Fruit fly (Drosophila melanogaster) whole organism, embryonic: ENCODE results near the gene VhaAC45RP.
A peak's percentile ranks its signal among the peaks of the same experiment; 100 is the strongest.

Experiments used
- Asciz ChIP-seq: fragments of 200-800 bp; sonication (Bioruptor generic); optimal IDR thresholded peaks from 2 replicates; lab custom pipeline; 2017; ENCODE audit warnings: missing biosample characterization, mild to moderate bottlenecking, missing genetic modification characterization, missing genetic modification reagents
- Bteb2 ChIP-seq: fragments of 200-800 bp; sonication (Bioruptor generic); optimal IDR thresholded peaks from 2 replicates; lab custom pipeline; 2016; ENCODE audit warnings: missing biosample characterization, missing genetic modification characterization
- CG10366 ChIP-seq: fragments of 200-800 bp; sonication (Bioruptor generic); IDR thresholded peaks from 2 replicates; pipeline ENCODE4 v1.3.6; 2022; ENCODE audit warnings: missing biosample characterization, missing genetic modification characterization
- CG11085 ChIP-seq: fragments of 200-800 bp; sonication (Bioruptor generic); IDR thresholded peaks from 2 replicates; pipeline ENCODE4 v1.3.6; 2022; ENCODE audit warnings: missing biosample characterization, missing genetic modification characterization
- CG11398 ChIP-seq: fragments of 200-800 bp; sonication (Bioruptor generic); optimal IDR thresholded peaks from 2 replicates; lab custom pipeline; 2016; ENCODE audit warnings: missing biosample characterization, missing genetic modification characterization
- CG11696 ChIP-seq: fragments of 200-800 bp; sonication (Bioruptor generic); IDR thresholded peaks from 2 replicates; pipeline ENCODE4 v1.3.6; 2022; ENCODE audit warnings: missing biosample characterization, missing genetic modification characterization
- CG1233 ChIP-seq: fragments of 200-800 bp; sonication (Bioruptor generic); optimal IDR thresholded peaks from 4 replicates; lab custom pipeline; 2018; ENCODE audit warnings: missing biosample characterization, mild to moderate bottlenecking, missing genetic modification characterization
- CG12391 ChIP-seq: fragments of 200-800 bp; sonication (Bioruptor generic); optimal IDR thresholded peaks from 3 replicates; lab custom pipeline; 2018; ENCODE audit warnings: missing biosample characterization, mild to moderate bottlenecking, missing genetic modification characterization, moderate library complexity
- CG13123 ChIP-seq: fragments of 200-800 bp; sonication (Bioruptor generic); optimal IDR thresholded peaks from 2 replicates; lab custom pipeline; 2016; ENCODE audit warnings: missing biosample characterization, missing genetic modification characterization
- CG17568 ChIP-seq: fragments of 200-800 bp; sonication (Bioruptor generic); optimal IDR thresholded peaks from 2 replicates; lab custom pipeline; 2018; ENCODE audit warnings: missing biosample characterization, mild to moderate bottlenecking, missing genetic modification characterization, moderate library complexity
- CG2678 ChIP-seq: fragments of 200-800 bp; sonication (Bioruptor generic); optimal IDR thresholded peaks from 3 replicates; lab custom pipeline; 2019; ENCODE audit warnings: missing biosample characterization, mild to moderate bottlenecking, missing genetic modification characterization, moderate library complexity
- CG2712 ChIP-seq: fragments of 200-800 bp; optimal IDR thresholded peaks from 3 replicates; lab custom pipeline; 2019; ENCODE audit warnings: missing biosample characterization, mild to moderate bottlenecking, missing genetic modification characterization, moderate library complexity
- CG2875 ChIP-seq: fragments of 200-800 bp; sonication (Bioruptor generic); optimal IDR thresholded peaks from 2 replicates; lab custom pipeline; 2017; ENCODE audit warnings: missing biosample characterization, mild to moderate bottlenecking, missing genetic modification characterization, missing genetic modification reagents
- CG6254 ChIP-seq: fragments of 200-800 bp; sonication (Bioruptor generic); optimal IDR thresholded peaks from 3 replicates; lab custom pipeline; 2017; ENCODE audit warnings: mild to moderate bottlenecking, missing biosample characterization, missing genetic modification reagents, missing genetic modification characterization
- CG9609 ChIP-seq: fragments of 200-800 bp; sonication (Bioruptor generic); optimal IDR thresholded peaks from 3 replicates; lab custom pipeline; 2016; ENCODE audit warnings: missing biosample characterization, missing genetic modification characterization
- CG9797 ChIP-seq: fragments of 200-800 bp; sonication (Bioruptor generic); optimal IDR thresholded peaks from 3 replicates; lab custom pipeline; 2018; ENCODE audit warnings: missing biosample characterization, mild to moderate bottlenecking, missing genetic modification characterization
- Chrac-16 ChIP-seq: fragments of 200-800 bp; sonication (Bioruptor generic); optimal IDR thresholded peaks from 3 replicates; lab custom pipeline; 2016; ENCODE audit warnings: missing biosample characterization, missing genetic modification characterization
- CrebB ChIP-seq: fragments of 200-800 bp; sonication (Bioruptor generic); optimal IDR thresholded peaks from 3 replicates; lab custom pipeline; 2018; ENCODE audit warnings: missing biosample characterization, mild to moderate bottlenecking, missing genetic modification characterization
- ERR ChIP-seq: fragments of 200-800 bp; sonication (Bioruptor generic); optimal IDR thresholded peaks from 2 replicates; lab custom pipeline; 2016; ENCODE audit warnings: missing biosample characterization, missing genetic modification characterization
- Fer3 ChIP-seq: fragments of 200-800 bp; sonication (Bioruptor generic); optimal IDR thresholded peaks from 2 replicates; lab custom pipeline; 2018; ENCODE audit warnings: missing biosample characterization, mild to moderate bottlenecking, missing genetic modification characterization, moderate library complexity
- Hr51 ChIP-seq, 2 experiments: fragments of 200-800 bp; sonication (Bioruptor generic); optimal IDR thresholded peaks; 2 replicates in 1 of 2; 3 replicates in 1 of 2; lab custom pipeline; 2016 to 2018; ENCODE audit warnings: missing biosample characterization in 2 of 2, missing genetic modification characterization in 2 of 2, mild to moderate bottlenecking in 1 of 2, moderate library complexity in 1 of 2
- Lhr ChIP-seq: fragments of 200-800 bp; sonication (Bioruptor generic); optimal IDR thresholded peaks from 3 replicates; lab custom pipeline; 2017; ENCODE audit warnings: mild to moderate bottlenecking, missing biosample characterization, missing genetic modification reagents, missing genetic modification characterization
- Mrtf ChIP-seq: fragments of 200-800 bp; sonication (Bioruptor generic); IDR thresholded peaks from 3 replicates; pipeline ENCODE4 v1.3.6; 2022; ENCODE audit warnings: missing biosample characterization, missing genetic modification characterization
- Myb ChIP-seq: fragments of 200-800 bp; sonication (Bioruptor generic); optimal IDR thresholded peaks from 2 replicates; lab custom pipeline; 2016; ENCODE audit warnings: missing biosample characterization, missing genetic modification characterization
- NC2β ChIP-seq: fragments of 200-800 bp; sonication (Bioruptor generic); optimal IDR thresholded peaks from 2 replicates; lab custom pipeline; 2016; ENCODE audit warnings: missing biosample characterization, missing genetic modification characterization
- Nf-YB ChIP-seq: fragments of 200-800 bp; sonication (Bioruptor generic); optimal IDR thresholded peaks from 3 replicates; lab custom pipeline; 2019; ENCODE audit warnings: missing biosample characterization, mild to moderate bottlenecking, missing genetic modification characterization, moderate library complexity
- Pdp1 ChIP-seq, 2 experiments: fragments of 200-800 bp; sonication (Bioruptor generic); optimal IDR thresholded peaks; 3 replicates each; lab custom pipeline; 2016; ENCODE audit warnings: missing biosample characterization in 2 of 2, missing genetic modification characterization in 2 of 2, mild to moderate bottlenecking in 1 of 2, moderate library complexity in 1 of 2
- Sry-δ ChIP-seq: fragments of 200-800 bp; sonication (Bioruptor generic); optimal IDR thresholded peaks from 2 replicates; lab custom pipeline; 2016; ENCODE audit warnings: missing biosample characterization, missing genetic modification characterization
- TFAM ChIP-seq: fragments of 200-800 bp; sonication (Bioruptor generic); optimal IDR thresholded peaks from 2 replicates; lab custom pipeline; 2017; ENCODE audit warnings: missing biosample characterization, missing genetic modification characterization, inconsistent platforms
- al ChIP-seq: fragments of 200-800 bp; sonication (Bioruptor generic); IDR thresholded peaks from 2 replicates; pipeline ENCODE4 v1.3.6; 2022; ENCODE audit warnings: missing biosample characterization, missing genetic modification characterization
- cas ChIP-seq: fragments of 200-800 bp; sonication (Bioruptor generic); IDR thresholded peaks from 2 replicates; pipeline ENCODE4 v1.3.6; 2022; ENCODE audit warnings: missing biosample characterization, missing genetic modification characterization
- fu2 ChIP-seq: fragments of 200-800 bp; sonication (Bioruptor generic); optimal IDR thresholded peaks from 2 replicates; lab custom pipeline; 2016; ENCODE audit warnings: missing biosample characterization, missing genetic modification characterization
- h ChIP-seq: fragments of >200 bp; optimal IDR thresholded peaks from 2 replicates; lab custom pipeline; 2017
- hbn ChIP-seq: fragments of 200-800 bp; sonication (Bioruptor generic); IDR thresholded peaks from 2 replicates; pipeline ENCODE4 v1.3.6; 2022; ENCODE audit warnings: missing biosample characterization, missing genetic modification characterization; ENCODE audit not compliant: partially characterized antibody
- hth ChIP-seq: fragments of >200 bp; optimal IDR thresholded peaks from 2 replicates; lab custom pipeline; 2017; ENCODE audit warnings: inconsistent platforms
- klu ChIP-seq: fragments of 200-800 bp; sonication (Bioruptor generic); IDR thresholded peaks from 2 replicates; pipeline ENCODE4 v1.3.6; 2022; ENCODE audit warnings: missing biosample characterization, missing genetic modification characterization
- lov ChIP-seq, 2 experiments: fragments of 200-800 bp in 1 of 2; fragments of >200 bp in 1 of 2; sonication (Bioruptor generic) in 1 of 2; IDR thresholded peaks in 1 of 2; optimal IDR thresholded peaks in 1 of 2; 2 replicates in 1 of 2; 3 replicates in 1 of 2; pipeline versions ENCODE4 v1.3.6 to Lab custom; 2017 to 2022; ENCODE audit warnings: missing biosample characterization in 1 of 2, missing genetic modification characterization in 1 of 2
- maf-S ChIP-seq: fragments of 200-800 bp; sonication (Bioruptor generic); optimal IDR thresholded peaks from 2 replicates; lab custom pipeline; 2016; ENCODE audit warnings: missing biosample characterization, missing genetic modification characterization
- pfk ChIP-seq: fragments of 200-800 bp; sonication (Bioruptor generic); optimal IDR thresholded peaks from 2 replicates; lab custom pipeline; 2018; ENCODE audit warnings: missing biosample characterization, mild to moderate bottlenecking, missing genetic modification characterization, moderate library complexity
- shn ChIP-seq: fragments of 200-800 bp; sonication (Bioruptor generic); optimal IDR thresholded peaks from 3 replicates; lab custom pipeline; 2016; ENCODE audit warnings: missing biosample characterization, missing genetic modification characterization
- slp2 ChIP-seq: fragments of 200-800 bp; sonication (Bioruptor generic); optimal IDR thresholded peaks from 2 replicates; lab custom pipeline; 2016; ENCODE audit warnings: missing biosample characterization, missing genetic modification characterization
- sna ChIP-seq: fragments of 200-800 bp; sonication (Bioruptor generic); IDR thresholded peaks from 2 replicates; pipeline ENCODE4 v1.3.6; 2022; ENCODE audit warnings: missing biosample characterization, missing genetic modification characterization; ENCODE audit not compliant: partially characterized antibody
- sob ChIP-seq: fragments of 200-800 bp; sonication (Bioruptor generic); IDR thresholded peaks from 2 replicates; pipeline ENCODE4 v1.3.6; 2022; ENCODE audit warnings: missing biosample characterization, missing genetic modification characterization
- stc ChIP-seq: fragments of 200-800 bp; sonication (Bioruptor generic); IDR thresholded peaks from 2 replicates; pipeline ENCODE4 v1.3.6; 2022; ENCODE audit warnings: missing biosample characterization, missing genetic modification characterization
- tap ChIP-seq: fragments of 200-800 bp; optimal IDR thresholded peaks from 3 replicates; lab custom pipeline; 2019; ENCODE audit warnings: missing biosample characterization, mild to moderate bottlenecking, missing genetic modification characterization, moderate library complexity
- tgo ChIP-seq: fragments of 200-800 bp; sonication (Bioruptor generic); IDR thresholded peaks from 3 replicates; pipeline ENCODE4 v1.3.6; 2022; ENCODE audit warnings: missing biosample characterization, missing genetic modification characterization
- trh ChIP-seq: fragments of 200-800 bp; sonication (Bioruptor generic); optimal IDR thresholded peaks from 2 replicates; lab custom pipeline; 2016; ENCODE audit warnings: missing biosample characterization, missing genetic modification characterization
- unc-4 ChIP-seq: fragments of 200-800 bp; sonication (Bioruptor generic); IDR thresholded peaks from 2 replicates; pipeline ENCODE4 v1.3.6; 2022; ENCODE audit warnings: missing biosample characterization, missing genetic modification characterization; ENCODE audit not compliant: partially characterized antibody
- yki ChIP-seq: fragments of >200 bp; optimal IDR thresholded peaks from 3 replicates; lab custom pipeline; 2018
- zfh1 ChIP-seq: fragments of 200-800 bp; sonication (Bioruptor generic); IDR thresholded peaks from 3 replicates; pipeline ENCODE4 v1.3.6; 2022; ENCODE audit warnings: missing biosample characterization, missing genetic modification characterization

Gene VhaAC45RP

dm6 chr3R:30208766-30209484 lies 42.7 kb upstream of the VhaAC45RP start, which contains the start of gene RpS7 (continued):
- TF ChIP-seq Hr51 (GFP tag; optimal IDR thresholded peaks at IDR 0.05; lab: Kevin White, UChicago): peak; percentile 13 to 57
- TF ChIP-seq CG12391 (tag; lab: Kevin White, UChicago): peak; percentile 72
- peak; percentile 88 for TF ChIP-seq zfh1 (GFP tag; lab: Robert Waterston, UW)
- TF ChIP-seq h (lab: Kevin White, UChicago): no peak
- TF ChIP-seq fu2 (GFP tag; lab: Kevin White, UChicago): peak; percentile 1
- TF ChIP-seq pfk (GFP tag; lab: Kevin White, UChicago): peak; percentile 71
- TF ChIP-seq CG10366 (GFP tag; lab: Robert Waterston, UW): peak; percentile 73
- peak; percentile 72 for TF ChIP-seq Fer3 (tag; lab: Kevin White, UChicago)
- peak; percentile 41 for TF ChIP-seq CG11398
- TF ChIP-seq tgo (GFP tag; lab: Robert Waterston, UW): peak; percentile 66
- peak; percentile 6 for TF ChIP-seq trh (GFP tag; lab: Kevin White, UChicago)
- peak; percentile 16 for TF ChIP-seq shn (GFP tag; lab: Kevin White, UChicago)
- no peak for TF ChIP-seq hth (lab: Kevin White, UChicago)
- peak; percentile 80 for TF ChIP-seq CG1233 (GFP tag; lab: Kevin White, UChicago)
- peak; percentile 69 for TF ChIP-seq CG2712
- no peak for TF ChIP-seq ERR (GFP tag; lab: Kevin White, UChicago)
- TF ChIP-seq Chrac-16 (GFP tag; lab: Kevin White, UChicago): no peak
- no peak for TF ChIP-seq yki (lab: Kevin White, UChicago)
- TF ChIP-seq sob (GFP tag; lab: Robert Waterston, UW): peak; percentile 79
- TF ChIP-seq CG9797 (GFP tag; lab: Kevin White, UChicago): peak; percentile 48
- TF ChIP-seq Lhr (GFP tag; lab: Kevin White, UChicago): peak; percentile 51
- TF ChIP-seq NC2β (GFP tag; lab: Kevin White, UChicago): peak; percentile 93
- TF ChIP-seq CG2678 (tag; lab: Kevin White, UChicago): peak; percentile 60
- peak; percentile 89 for TF ChIP-seq hbn
- TF ChIP-seq CG11085 (GFP tag; lab: Robert Waterston, UW): peak; percentile 80
- TF ChIP-seq TFAM (GFP tag; lab: Kevin White, UChicago): peak; percentile 20
- TF ChIP-seq Bteb2 (GFP tag; lab: Kevin White, UChicago): peak; percentile 21
- no peak for TF ChIP-seq CG9609 (GFP tag; lab: Kevin White, UChicago)
- TF ChIP-seq lov (optimal IDR thresholded peaks at IDR 0.05; lab: Kevin White, UChicago): no peak
- peak; percentile 89 for TF ChIP-seq lov (GFP tag; IDR thresholded peaks at IDR 0.05; lab: Robert Waterston, UW)
- peak; percentile 49 for TF ChIP-seq Nf-YB (GFP tag; lab: Kevin White, UChicago)
- TF ChIP-seq CrebB (tag; lab: Kevin White, UChicago): peak; percentile 84
- peak; percentile 66 for TF ChIP-seq CG11696
- TF ChIP-seq klu (GFP tag; lab: Robert Waterston, UW): no peak
- peak; percentile 90 for TF ChIP-seq CG17568 (GFP tag; lab: Kevin White, UChicago)
- TF ChIP-seq CG6254 (GFP tag; lab: Kevin White, UChicago): peak; percentile 42
- peak; percentile 62 for TF ChIP-seq tap (tag; lab: Kevin White, UChicago)
- peak; percentile 93 for TF ChIP-seq Sry-δ (GFP tag; lab: Kevin White, UChicago)
- peak; percentile 78 for TF ChIP-seq Asciz (GFP tag; lab: Kevin White, UChicago)
- TF ChIP-seq slp2 (GFP tag; lab: Kevin White, UChicago): peak; percentile 37
- TF ChIP-seq Pdp1 (GFP tag; optimal IDR thresholded peaks at IDR 0.05; lab: Kevin White, UChicago): peak; percentile 5 to 72
- TF ChIP-seq maf-S (GFP tag; lab: Kevin White, UChicago): no peak
- TF ChIP-seq al (GFP tag; lab: Robert Waterston, UW): no peak; the same call in 1 of the 2 replicates
- peak; percentile 67 for TF ChIP-seq CG2875 (GFP tag; lab: Kevin White, UChicago)
- peak; percentile 99 for TF ChIP-seq sna (GFP tag; lab: Robert Waterston, UW)
- peak; percentile 76 for TF ChIP-seq stc
- no peak for TF ChIP-seq CG13123 (GFP tag; lab: Kevin White, UChicago)
- no peak; the same call in 2 of the 3 replicates for TF ChIP-seq Mrtf (GFP tag; lab: Robert Waterston, UW)
- no peak for TF ChIP-seq cas
- TF ChIP-seq Myb: peak; percentile 89
- TF ChIP-seq unc-4: peak; percentile 96
